Worm (Caenorhabditis elegans): ENCODE data around the gene act-3.

The act-3 gene

ce11 chrV:11039379-11039954, 34.8 kb downstream of the act-3 start, which contains the start of gene pak-2 (continued):
- peak; percentile 95 for TF ChIP-seq ceh-14 (tag; optimal IDR thresholded peaks at IDR 0.05)
- peak; percentile 44 for TF ChIP-seq che-1 (tag; optimal IDR thresholded peaks at IDR 0.05)
- TF ChIP-seq ceh-31 (tag; optimal IDR thresholded peaks at IDR 0.05) = peak; percentile 100
- TF ChIP-seq lin-11 (tag; optimal IDR thresholded peaks at IDR 0.05) = no peak
- peak; percentile 14 for TF ChIP-seq C38D4.7 (GFP tag; optimal IDR thresholded peaks at IDR 0.05)
- TF ChIP-seq hlh-30 (tag; optimal IDR thresholded peaks at IDR 0.05; ENCODE audit: insufficient read depth) = no peak
- TF ChIP-seq ceh-2 (tag; optimal IDR thresholded peaks at IDR 0.05) = peak; percentile 93
- no peak for TF ChIP-seq pha-4 (tag; optimal IDR thresholded peaks at IDR 0.05)
- no peak for TF ChIP-seq nhr-11 (tag; optimal IDR thresholded peaks at IDR 0.05)
- TF ChIP-seq dmd-4 (tag; optimal IDR thresholded peaks at IDR 0.05; ENCODE audit: borderline replicate concordance) = peak; percentile 34
- TF ChIP-seq hlh-15 (tag; optimal IDR thresholded peaks at IDR 0.05) = peak; percentile 66
- TF ChIP-seq ceh-9 (tag; optimal IDR thresholded peaks at IDR 0.05) = no peak
- TF ChIP-seq C08G9.2 (tag; optimal IDR thresholded peaks at IDR 0.05) = peak; percentile 96
- peak; percentile 98 for TF ChIP-seq tbx-2 (tag; optimal IDR thresholded peaks at IDR 0.05)
- TF ChIP-seq ceh-18 (tag; optimal IDR thresholded peaks at IDR 0.05) = peak; percentile 83
- TF ChIP-seq mec-3 (tag; optimal IDR thresholded peaks at IDR 0.05; ENCODE audit: borderline replicate concordance) = peak; percentile 87
- peak; percentile 19 for TF ChIP-seq dve-1 (tag; optimal IDR thresholded peaks at IDR 0.05)
- peak; percentile 94 for TF ChIP-seq zip-5 (tag; optimal IDR thresholded peaks at IDR 0.05)
- peak; percentile 57 for TF ChIP-seq eyg-1 (tag; optimal IDR thresholded peaks at IDR 0.05)
- peak; percentile 90 for TF ChIP-seq tbx-7 (tag; optimal IDR thresholded peaks at IDR 0.05)
- TF ChIP-seq elt-4 (tag; optimal IDR thresholded peaks at IDR 0.05) = no peak
- no peak for TF ChIP-seq ama-1 (optimal IDR thresholded peaks at IDR 0.05)
- TF ChIP-seq Y22D7AL.16 (tag; optimal IDR thresholded peaks at IDR 0.05) = no peak
- TF ChIP-seq npax-4 (tag; optimal IDR thresholded peaks at IDR 0.05) = no peak
- TF ChIP-seq K02D7.2 (tag; optimal IDR thresholded peaks at IDR 0.05) = peak; percentile 62
- TF ChIP-seq F13H6.1 (tag; optimal IDR thresholded peaks at IDR 0.05) = peak; percentile 91
- peak; percentile 90 for TF ChIP-seq elt-2 (tag; optimal IDR thresholded peaks at IDR 0.05)
- TF ChIP-seq T23F11.4 (GFP tag; optimal IDR thresholded peaks at IDR 0.05) = peak; percentile 55
- TF ChIP-seq unc-42 (tag; optimal IDR thresholded peaks at IDR 0.05) = peak; percentile 92
- TF ChIP-seq unc-3 (GFP tag; conservative IDR thresholded peaks at IDR 0.05) = no peak
- TF ChIP-seq unc-3 (tag; optimal IDR thresholded peaks at IDR 0.05) = peak; percentile 77
- TF ChIP-seq ceh-48 (tag; optimal IDR thresholded peaks at IDR 0.05) = no peak
- peak; percentile 45 for TF ChIP-seq madf-2 (tag; optimal IDR thresholded peaks at IDR 0.05)
- peak; percentile 94 for TF ChIP-seq rnt-1 (tag; optimal IDR thresholded peaks at IDR 0.05)
- TF ChIP-seq nfya-1 (tag; optimal IDR thresholded peaks at IDR 0.05) = peak; percentile 54

DNA sequence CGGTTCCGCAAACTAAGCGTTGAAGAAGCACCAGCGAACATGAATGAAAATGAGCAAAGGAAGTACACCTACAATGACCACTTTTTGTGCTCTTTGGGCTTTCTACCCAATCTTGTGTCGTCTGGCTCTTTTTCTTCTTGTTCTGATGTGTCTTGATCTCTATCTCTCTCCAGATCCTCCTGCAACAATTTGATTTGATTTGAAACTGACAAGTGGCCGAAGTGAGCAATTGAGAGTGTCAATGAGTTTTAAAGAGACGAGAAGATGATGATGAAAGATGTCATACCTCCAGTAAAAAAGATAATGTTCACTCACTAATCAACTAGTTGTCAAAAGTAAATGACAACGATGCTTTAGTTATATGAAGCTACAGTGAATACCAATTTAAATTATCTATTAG, 39.5 kb downstream of the act-3 start, which contains the start of gene pptr-2:
Gene pptr-2 (minus strand): TSS at position 184 of the 400 bp plus-strand sequence.
- peak; percentile 92 for TF ChIP-seq unc-55 (GFP tag; optimal IDR thresholded peaks at IDR 0.05)
- TF ChIP-seq rnt-1 (tag; optimal IDR thresholded peaks at IDR 0.05) = peak; percentile 32
- no peak for TF ChIP-seq odd-2 (tag; optimal IDR thresholded peaks at IDR 0.05)

- no peak for TF ChIP-seq zip-5 (tag; optimal IDR thresholded peaks at IDR 0.05)
- TF ChIP-seq ceh-34 (tag; optimal IDR thresholded peaks at IDR 0.05) = no peak
- no peak for TF ChIP-seq ttx-3 (tag; optimal IDR thresholded peaks at IDR 0.05)
Observed at ce11 chrV:11033241-11033640, 41.1 kb downstream of the act-3 start.
